Worm (Caenorhabditis elegans): ENCODE results near the gene Y45F10C.2.

The Y45F10C.2 gene

ce11 chrIV:13692522-13692921 is 30.1 kb upstream of the Y45F10C.2 start:
- TF ChIP-seq fkh-10 (GFP tag; optimal IDR thresholded peaks at IDR 0.05) = no peak
- no peak for TF ChIP-seq K02D7.2 (tag; optimal IDR thresholded peaks at IDR 0.05)
- TF ChIP-seq ttx-3 (tag; optimal IDR thresholded peaks at IDR 0.05) = no peak
- TF ChIP-seq F13H6.1 (tag; optimal IDR thresholded peaks at IDR 0.05) = no peak
- no peak for TF ChIP-seq K09A11.1 (tag; optimal IDR thresholded peaks at IDR 0.05; ENCODE audit: insufficient read depth)
- no peak for TF ChIP-seq ceh-2 (tag; optimal IDR thresholded peaks at IDR 0.05)
- no peak for TF ChIP-seq sox-4 (tag; optimal IDR thresholded peaks at IDR 0.05)
- TF ChIP-seq hlh-8 (tag; optimal IDR thresholded peaks at IDR 0.05) = no peak
- no peak for TF ChIP-seq ceh-34 (tag; optimal IDR thresholded peaks at IDR 0.05)

DNA sequence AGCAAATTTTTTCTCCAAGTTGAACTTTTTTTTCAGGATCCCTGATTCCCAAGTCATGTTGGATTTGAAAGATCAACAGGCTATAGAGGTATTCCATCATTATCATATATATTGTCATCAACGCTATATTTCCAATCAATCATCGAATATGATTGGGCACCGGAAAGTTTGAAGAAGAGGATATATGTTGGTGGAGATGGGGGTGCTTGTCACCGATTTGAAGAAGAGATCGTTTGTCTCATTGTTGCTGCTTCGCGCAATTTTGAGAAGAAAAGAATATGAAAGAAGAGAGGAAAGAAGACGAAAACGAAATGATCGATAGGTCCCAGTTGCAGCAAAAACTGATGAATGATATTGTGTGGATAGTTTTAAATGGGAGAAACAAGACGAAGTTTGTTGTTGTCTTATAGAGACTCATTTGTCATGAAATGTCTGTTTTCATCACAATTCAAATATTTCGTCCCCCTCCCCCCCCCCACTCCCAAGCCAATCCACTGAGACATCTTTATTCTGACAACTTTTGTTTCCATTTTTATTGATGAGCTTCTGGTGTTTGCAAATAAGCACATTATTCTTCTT is 26.9 kb upstream of the Y45F10C.2 start, which contains the start of gene T23G4.2:
TSS of gene T23G4.2 (minus strand) at position 255 of the 579 bp plus-strand sequence.
- TF ChIP-seq elt-4 (tag; optimal IDR thresholded peaks at IDR 0.05) (no peak), unc-55 (GFP tag; optimal IDR thresholded peaks at IDR 0.05) (peak; percentile 92), T23F11.4 (GFP tag; optimal IDR thresholded peaks at IDR 0.05) (no peak)

ce11 chrIV:13687631-13688030 is 25.2 kb upstream of the Y45F10C.2 start:
- TF ChIP-seq ceh-48 (tag; optimal IDR thresholded peaks at IDR 0.05) = no peak
- no peak for TF ChIP-seq tbx-7 (tag; optimal IDR thresholded peaks at IDR 0.05)
- no peak for TF ChIP-seq C08G9.2 (tag; optimal IDR thresholded peaks at IDR 0.05)
- no peak for TF ChIP-seq pat-9 (tag; optimal IDR thresholded peaks at IDR 0.05)
- TF ChIP-seq hlh-6 (tag; optimal IDR thresholded peaks at IDR 0.05) = no peak
- TF ChIP-seq ceh-34 (tag; optimal IDR thresholded peaks at IDR 0.05) = no peak
- TF ChIP-seq T23F11.4 (GFP tag; optimal IDR thresholded peaks at IDR 0.05) = no peak
- TF ChIP-seq pha-4 (tag; optimal IDR thresholded peaks at IDR 0.05) = no peak
- TF ChIP-seq ceh-31 (tag; optimal IDR thresholded peaks at IDR 0.05) = no peak

ce11 chrIV:13686965-13687425 is 24.5 kb upstream of the Y45F10C.2 start, which contains the start of gene nyn-1:
Gene nyn-1 (minus strand): TSS chrIV:13687015.
- TF ChIP-seq T23F11.4 (GFP tag; optimal IDR thresholded peaks at IDR 0.05) (no peak), ceh-2 (tag; optimal IDR thresholded peaks at IDR 0.05) (no peak), pha-4 (tag; optimal IDR thresholded peaks at IDR 0.05) (no peak), nhr-11 (tag; optimal IDR thresholded peaks at IDR 0.05) (no peak), ceh-6 (GFP tag; optimal IDR thresholded peaks at IDR 0.05) (no peak), F13H6.1 (tag; optimal IDR thresholded peaks at IDR 0.05) (no peak), pros-1 (tag; optimal IDR thresholded peaks at IDR 0.05) (no peak), ceh-48 (tag; optimal IDR thresholded peaks at IDR 0.05) (no peak)

DNA sequence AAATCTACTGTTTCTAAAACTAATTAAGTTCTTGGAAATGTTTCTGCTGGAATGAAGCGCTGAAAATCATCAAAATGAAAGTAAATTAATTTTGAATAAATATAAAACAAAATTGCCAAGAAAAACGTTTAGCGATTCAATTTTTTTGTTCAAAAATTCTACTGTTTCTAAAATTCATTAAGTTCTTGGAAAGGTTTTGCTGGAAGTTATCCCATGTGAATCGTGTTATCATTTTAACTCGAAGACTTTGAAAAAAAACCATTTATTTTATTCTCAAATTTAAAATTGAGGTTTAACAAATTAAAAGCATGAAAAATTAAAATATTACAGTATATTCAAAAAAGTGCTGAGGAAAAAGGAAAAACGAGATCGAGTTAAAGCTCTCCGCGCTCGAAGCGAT is 22.4 kb upstream of the Y45F10C.2 start:
- TF ChIP-seq ceh-48 (tag; optimal IDR thresholded peaks at IDR 0.05) = no peak
- no peak for TF ChIP-seq ceh-45 (GFP tag; IDR thresholded peaks at IDR 0.05)
- TF ChIP-seq pag-3 (tag; optimal IDR thresholded peaks at IDR 0.05; ENCODE audit: borderline replicate concordance) = no peak
- TF ChIP-seq pros-1 (tag; optimal IDR thresholded peaks at IDR 0.05) = no peak
- TF ChIP-seq fkh-6 (tag; optimal IDR thresholded peaks at IDR 0.05) = no peak
- TF ChIP-seq ceh-30 (tag; optimal IDR thresholded peaks at IDR 0.05) = no peak
- no peak for TF ChIP-seq ceh-18 (tag; optimal IDR thresholded peaks at IDR 0.05)
- TF ChIP-seq gmeb-2 (tag; optimal IDR thresholded peaks at IDR 0.05) = no peak
- TF ChIP-seq pha-2 (tag; optimal IDR thresholded peaks at IDR 0.05) = no peak
- TF ChIP-seq rnt-1 (tag; optimal IDR thresholded peaks at IDR 0.05) = no peak
- TF ChIP-seq lin-11 (tag; optimal IDR thresholded peaks at IDR 0.05) = no peak
- no peak for TF ChIP-seq lim-6 (tag; optimal IDR thresholded peaks at IDR 0.05)
- no peak for TF ChIP-seq npax-4 (tag; optimal IDR thresholded peaks at IDR 0.05)
- no peak for TF ChIP-seq ama-1 (optimal IDR thresholded peaks at IDR 0.05)
- no peak for TF ChIP-seq pat-9 (tag; optimal IDR thresholded peaks at IDR 0.05)
- no peak for TF ChIP-seq ztf-16 (tag; optimal IDR thresholded peaks at IDR 0.05)
- TF ChIP-seq zip-5 (tag; optimal IDR thresholded peaks at IDR 0.05) = no peak
- TF ChIP-seq hlh-15 (tag; optimal IDR thresholded peaks at IDR 0.05) = no peak
